Fruit fly (Drosophila melanogaster): ENCODE results near the gene CG12617.
A peak's percentile ranks its signal among the peaks of the same experiment; 100 is the strongest.

Gene CG12617

dm6 chr2L:20329612-20330011, 35.1 kb downstream of the CG12617 start:
- no peak for TF ChIP-seq tx (GFP tag; optimal IDR thresholded peaks at IDR 0.05)
- no peak for TF ChIP-seq bcd (GFP tag; optimal IDR thresholded peaks at IDR 0.05)
- no peak for TF ChIP-seq CG10147 (GFP tag; optimal IDR thresholded peaks at IDR 0.05)
- no peak for TF ChIP-seq CG16813 (GFP tag; IDR thresholded peaks at IDR 0.05; ENCODE audit: partially characterized antibody)
- no peak for TF ChIP-seq Dll (GFP tag; IDR thresholded peaks at IDR 0.05; ENCODE audit: partially characterized antibody)
- TF ChIP-seq bowl (GFP tag; IDR thresholded peaks at IDR 0.05), result no peak
- no peak for TF ChIP-seq CG17361 (GFP tag; IDR thresholded peaks at IDR 0.05)
- no peak for TF ChIP-seq tap (tag; optimal IDR thresholded peaks at IDR 0.05)
- no peak for TF ChIP-seq eyg (GFP tag; optimal IDR thresholded peaks at IDR 0.05)

- TF ChIP-seq vfl (GFP tag; optimal IDR thresholded peaks at IDR 0.05) (no peak), CG17186 (GFP tag; optimal IDR thresholded peaks at IDR 0.05) (no peak), CG9932 (GFP tag; IDR thresholded peaks at IDR 0.05) (peak; percentile 25), CG12104 (GFP tag; optimal IDR thresholded peaks at IDR 0.05) (no peak), Hmx (GFP tag; optimal IDR thresholded peaks at IDR 0.05) (no peak), gsb (GFP tag; IDR thresholded peaks at IDR 0.05) (no peak), CG10959 (GFP tag; IDR thresholded peaks at IDR 0.05) (0 out of 2 replicates have a peak, but pooled peaks have one; percentile 43), CG11247 (GFP tag; IDR thresholded peaks at IDR 0.05) (0 out of 2 replicates have a peak, but pooled peaks have one; percentile 33), Atf-2 (GFP tag; optimal IDR thresholded peaks at IDR 0.05) (no peak), croc (GFP tag; conservative IDR thresholded peaks at IDR 0.05) (no peak), ac (GFP tag; optimal IDR thresholded peaks at IDR 0.05) (no peak), CG9215 (GFP tag; IDR thresholded peaks at IDR 0.05) (no peak), CG1233 (GFP tag; optimal IDR thresholded peaks at IDR 0.05) (no peak), CG13287 (GFP tag; IDR thresholded peaks at IDR 0.05; ENCODE audit: partially characterized antibody) (no peak), Usf (GFP tag; optimal IDR thresholded peaks at IDR 0.05) (no peak), dysf (GFP tag; IDR thresholded peaks at IDR 0.05) (peak; percentile 39; the same call in 1 of the 3 replicates), chm (GFP tag; IDR thresholded peaks at IDR 0.05) (peak; percentile 40; the same call in 1 of the 2 replicates), Med (GFP tag) (no peak), br (optimal IDR thresholded peaks at IDR 0.05) (no peak), Kr (GFP tag; optimal IDR thresholded peaks at IDR 0.05) (no peak), Ets65A (GFP tag) (peak; percentile 88), lola (GFP tag; optimal IDR thresholded peaks at IDR 0.05) (no peak), CG18619 (GFP tag; optimal IDR thresholded peaks at IDR 0.05) (no peak), CG14710 (tag; optimal IDR thresholded peaks at IDR 0.05) (no peak), lov (optimal IDR thresholded peaks at IDR 0.05) (no peak), lov (GFP tag; IDR thresholded peaks at IDR 0.05) (no peak), eyg (GFP tag; optimal IDR thresholded peaks at IDR 0.05) (no peak), Dbx (GFP tag; IDR thresholded peaks at IDR 0.05) (no peak), Optix (GFP tag; IDR thresholded peaks at IDR 0.05) (no peak; the same call in 2 of the 3 replicates), Elba2 (GFP tag; optimal IDR thresholded peaks at IDR 0.05) (no peak), HLH3B (GFP tag; IDR thresholded peaks at IDR 0.05) (peak; percentile 36; the same call in 1 of the 2 replicates), amos (GFP tag; IDR thresholded peaks at IDR 0.05; ENCODE audit: partially characterized antibody) (0 out of 2 replicates have a peak, but pooled peaks have one; percentile 19), CG7556 (GFP tag; optimal IDR thresholded peaks at IDR 0.05) (no peak), CG14014 (GFP tag; IDR thresholded peaks at IDR 0.05) (0 out of 2 replicates have a peak, but pooled peaks have one; percentile 8), Oaz (GFP tag; IDR thresholded peaks at IDR 0.05) (no peak), D19B (GFP tag; optimal IDR thresholded peaks at IDR 0.05) (no peak), Dp (GFP tag; optimal IDR thresholded peaks at IDR 0.05) (no peak), CG17829 (tag; optimal IDR thresholded peaks at IDR 0.05) (no peak), vvl (GFP tag; IDR thresholded peaks at IDR 0.05) (peak; percentile 41; the same call in 1 of the 2 replicates), E2f1 (GFP tag; IDR thresholded peaks at IDR 0.05) (no peak), nau (GFP tag; optimal IDR thresholded peaks at IDR 0.05) (no peak), CG18476 (GFP tag; optimal IDR thresholded peaks at IDR 0.05) (peak; percentile 9), CG2199 (GFP tag; IDR thresholded peaks at IDR 0.05) (no peak)
Observed at dm6 chr2L:20332978-20333377, 38.5 kb downstream of the CG12617 start.
